Worm (Caenorhabditis elegans): ENCODE measurements around the gene srj-29.

DNA sequence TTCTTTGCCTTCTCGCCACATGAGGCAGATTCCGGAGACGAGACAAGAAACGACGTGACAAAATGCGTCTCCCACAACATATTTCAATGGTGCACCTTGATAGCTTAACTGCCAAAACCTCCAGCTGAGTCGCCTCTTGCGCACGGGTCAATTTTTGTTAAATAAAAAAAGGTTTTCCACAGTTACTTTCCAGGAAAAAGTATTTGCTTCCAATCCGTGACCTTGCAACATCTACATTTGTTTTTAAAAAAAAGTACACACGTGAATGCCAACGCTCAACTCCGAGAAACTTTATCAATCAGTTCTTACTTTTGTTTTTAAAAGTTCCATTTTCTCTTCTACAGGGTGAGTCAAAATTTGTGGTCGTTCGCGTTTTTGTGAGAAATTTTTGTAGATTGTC lies 18.8 kb downstream of the srj-29 start, which contains the start of gene F22B8.7:
- no peak for TF ChIP-seq ZK546.5 (tag; optimal IDR thresholded peaks at IDR 0.05)
- TF ChIP-seq F49E8.2 (tag; optimal IDR thresholded peaks at IDR 0.05; ENCODE audit: borderline replicate concordance), result no peak
- TF ChIP-seq nhr-6 (tag; optimal IDR thresholded peaks at IDR 0.05), result no peak
- no peak for TF ChIP-seq skn-1 (tag; optimal IDR thresholded peaks at IDR 0.05)
- no peak for TF ChIP-seq unc-130 (GFP tag; optimal IDR thresholded peaks at IDR 0.05)
- no peak for TF ChIP-seq unc-39 (tag; optimal IDR thresholded peaks at IDR 0.05)
- TF ChIP-seq fos-1 (tag; optimal IDR thresholded peaks at IDR 0.05), result no peak
- no peak for TF ChIP-seq pha-4 (GFP tag; IDR thresholded peaks at IDR 0.05)
- no peak for TF ChIP-seq pha-4 (tag; optimal IDR thresholded peaks at IDR 0.05)
- TF ChIP-seq mes-2 (tag; optimal IDR thresholded peaks at IDR 0.05; ENCODE audit: poor library complexity, severe bottlenecking), result no peak
- no peak for TF ChIP-seq dve-1 (tag; optimal IDR thresholded peaks at IDR 0.05; ENCODE audit: insufficient read depth)
- no peak for TF ChIP-seq lin-15B (tag; optimal IDR thresholded peaks at IDR 0.05)
